Worm (Caenorhabditis elegans) whole organism, mixed stage, embryonic: ENCODE measurements around the gene scl-25.
A peak's percentile ranks its signal among the peaks of the same experiment; 100 is the strongest.

Experiments used
- M03D4.4 ChIP-seq: sonication (generic microtip); optimal IDR thresholded peaks from 2 replicates; lab custom pipeline; 2017; ENCODE audit warnings: mild to moderate bottlenecking, missing genetic modification characterization, missing compliant biosample characterization
- blmp-1 ChIP-seq: fragments of 150-350 bp; optimal IDR thresholded peaks from 2 replicates; lab custom pipeline; 2014; ENCODE audit warnings: missing biosample characterization, missing genetic modification characterization
- ceh-39 ChIP-seq: fragments of 150-350 bp; optimal IDR thresholded peaks from 2 replicates; lab custom pipeline; 2014; ENCODE audit warnings: missing biosample characterization, missing genetic modification characterization
- ceh-43 ChIP-seq: fragments of 200-800 bp; sonication (Bioruptor generic); optimal IDR thresholded peaks from 2 replicates; lab custom pipeline; 2018; ENCODE audit warnings: mild to moderate bottlenecking, missing genetic modification characterization, moderate library complexity, missing compliant biosample characterization
- ceh-83 ChIP-seq: fragments of 200-800 bp; sonication (Bioruptor generic); optimal IDR thresholded peaks from 2 replicates; lab custom pipeline; 2018; ENCODE audit warnings: mild to moderate bottlenecking, missing genetic modification characterization, missing compliant biosample characterization
- ces-1 ChIP-seq: fragments of 150-350 bp; optimal IDR thresholded peaks from 2 replicates; lab custom pipeline; 2014; ENCODE audit warnings: missing biosample characterization, missing genetic modification reagents, missing genetic modification characterization
- cnd-1 ChIP-seq: fragments of 200-800 bp; sonication (Bioruptor generic); optimal IDR thresholded peaks from 2 replicates; lab custom pipeline; 2018; ENCODE audit warnings: mild to moderate bottlenecking, missing genetic modification characterization, missing compliant biosample characterization
- drap-1 ChIP-seq: fragments of 200-800 bp; sonication (Bioruptor generic); optimal IDR thresholded peaks from 3 replicates; lab custom pipeline; 2018; ENCODE audit warnings: mild to moderate bottlenecking, missing genetic modification characterization, missing compliant biosample characterization
- elt-1 ChIP-seq: sonication (generic microtip); optimal IDR thresholded peaks from 2 replicates; lab custom pipeline; 2017; ENCODE audit warnings: missing genetic modification characterization, mild to moderate bottlenecking, missing compliant biosample characterization, antibody characterized with exemption, moderate library complexity, borderline replicate concordance; ENCODE audit not compliant: insufficient read depth
- elt-3 ChIP-seq: fragments of 150-350 bp; optimal IDR thresholded peaks from 2 replicates; lab custom pipeline; 2014; ENCODE audit warnings: missing biosample characterization, missing genetic modification characterization
- flh-1 ChIP-seq: fragments of 200-800 bp; sonication (Bioruptor generic); optimal IDR thresholded peaks from 2 replicates; lab custom pipeline; 2018; ENCODE audit warnings: mild to moderate bottlenecking, missing genetic modification characterization, moderate library complexity, missing compliant biosample characterization
- ham-2 ChIP-seq: fragments of 200-800 bp; sonication (Bioruptor generic); optimal IDR thresholded peaks from 2 replicates; lab custom pipeline; 2018; ENCODE audit warnings: mild to moderate bottlenecking, missing genetic modification characterization, missing compliant biosample characterization
- hlh-1 ChIP-seq: fragments of 150-350 bp; optimal IDR thresholded peaks from 2 replicates; lab custom pipeline; 2014; ENCODE audit warnings: missing biosample characterization, missing genetic modification reagents, missing genetic modification characterization
- lin-13 ChIP-seq: fragments of 150-350 bp; optimal IDR thresholded peaks from 2 replicates; lab custom pipeline; 2014; ENCODE audit warnings: missing biosample characterization, missing genetic modification characterization
- lin-32 ChIP-seq: fragments of 200-800 bp; sonication (Bioruptor generic); optimal IDR thresholded peaks from 2 replicates; lab custom pipeline; 2018; ENCODE audit warnings: mild to moderate bottlenecking, missing genetic modification characterization, missing compliant biosample characterization
- lsy-2 ChIP-seq: fragments of 150-350 bp; optimal IDR thresholded peaks from 2 replicates; lab custom pipeline; 2014; ENCODE audit warnings: missing biosample characterization, missing genetic modification characterization
- mab-5 ChIP-seq: fragments of 150-350 bp; optimal IDR thresholded peaks from 2 replicates; lab custom pipeline; 2014; ENCODE audit warnings: missing biosample characterization, missing genetic modification characterization
- mep-1 ChIP-seq: fragments of 150-350 bp; optimal IDR thresholded peaks from 2 replicates; lab custom pipeline; 2017; ENCODE audit warnings: missing biosample characterization, missing genetic modification reagents, missing genetic modification characterization, inconsistent platforms
- mls-2 ChIP-seq: sonication (generic microtip); optimal IDR thresholded peaks from 2 replicates; lab custom pipeline; 2016; ENCODE audit warnings: mild to moderate bottlenecking, missing genetic modification characterization, moderate library complexity, missing compliant biosample characterization
- nhr-12 ChIP-seq: fragments of 150-350 bp; optimal IDR thresholded peaks from 2 replicates; lab custom pipeline; 2014; ENCODE audit warnings: missing biosample characterization, missing genetic modification characterization
- nhr-2 ChIP-seq: fragments of 150-350 bp; optimal IDR thresholded peaks from 2 replicates; lab custom pipeline; 2014; ENCODE audit warnings: missing biosample characterization, missing genetic modification characterization
- nhr-237 ChIP-seq: fragments of 150-350 bp; optimal IDR thresholded peaks from 2 replicates; lab custom pipeline; 2014; ENCODE audit warnings: missing biosample characterization, missing genetic modification characterization
- nhr-28 ChIP-seq: fragments of 150-350 bp; optimal IDR thresholded peaks from 2 replicates; lab custom pipeline; 2014; ENCODE audit warnings: missing biosample characterization, missing genetic modification characterization
- nhr-76 ChIP-seq: sonication (generic microtip); optimal IDR thresholded peaks from 2 replicates; lab custom pipeline; 2017; ENCODE audit warnings: missing biosample characterization, missing genetic modification characterization
- pha-4 ChIP-seq: fragments of 150-350 bp; optimal IDR thresholded peaks from 2 replicates; lab custom pipeline; 2018; ENCODE audit warnings: missing biosample characterization, missing genetic modification reagents, missing genetic modification characterization
- sem-2 ChIP-seq: fragments of 200-800 bp; sonication (Bioruptor generic); optimal IDR thresholded peaks from 2 replicates; lab custom pipeline; 2018; ENCODE audit warnings: mild to moderate bottlenecking, missing genetic modification characterization, missing compliant biosample characterization
- snpc-4 ChIP-seq: fragments of 150-350 bp; optimal IDR thresholded peaks from 2 replicates; lab custom pipeline; 2014; ENCODE audit warnings: missing biosample characterization, missing genetic modification characterization
- sptf-1 ChIP-seq: sonication (generic microtip); optimal IDR thresholded peaks from 2 replicates; lab custom pipeline; 2017; ENCODE audit warnings: mild to moderate bottlenecking, missing genetic modification characterization, moderate library complexity, missing compliant biosample characterization
- tbx-8 ChIP-seq: fragments of 200-800 bp; sonication (Bioruptor generic); optimal IDR thresholded peaks from 2 replicates; lab custom pipeline; 2018; ENCODE audit warnings: mild to moderate bottlenecking, missing genetic modification characterization, moderate library complexity, missing compliant biosample characterization
- unc-39 ChIP-seq: fragments of 150-350 bp; optimal IDR thresholded peaks from 2 replicates; lab custom pipeline; 2014; ENCODE audit warnings: missing biosample characterization, missing genetic modification characterization
- unc-62 ChIP-seq: fragments of 150-350 bp; optimal IDR thresholded peaks from 2 replicates; lab custom pipeline; 2014; ENCODE audit warnings: missing biosample characterization, missing genetic modification reagents, missing genetic modification characterization
- zip-8 ChIP-seq: fragments of 150-350 bp; optimal IDR thresholded peaks from 2 replicates; lab custom pipeline; 2014; ENCODE audit warnings: missing biosample characterization, missing genetic modification characterization
- ztf-11 ChIP-seq: fragments of 150-350 bp; optimal IDR thresholded peaks from 2 replicates; lab custom pipeline; 2014; ENCODE audit warnings: missing biosample characterization, missing genetic modification characterization

scl-25 gene

DNA sequence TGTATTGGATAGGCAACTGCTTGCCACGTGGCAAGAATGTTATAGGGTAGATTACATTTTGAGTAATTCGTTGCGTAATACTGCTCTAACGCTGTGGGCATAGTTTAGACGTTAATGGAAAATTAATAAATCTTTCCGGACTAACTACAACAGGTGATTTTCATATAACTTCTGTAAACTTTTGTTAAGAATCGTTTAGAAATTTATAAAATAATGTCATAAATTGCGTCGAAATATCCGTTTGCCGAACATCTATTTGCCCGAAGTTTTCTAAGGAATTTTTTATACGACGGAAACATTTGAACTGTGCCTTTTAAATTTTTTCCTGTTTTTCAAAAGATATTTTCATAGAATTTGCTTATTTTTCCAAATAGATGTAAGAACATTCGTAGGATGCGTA, 630 bp downstream of the scl-25 start, which contains the start of gene srh-112:
Gene srh-112, minus strand, starts transcription at position 101 of the 400 bp plus-strand sequence.
- TF ChIP-seq sem-2 (GFP tag; lab: Kevin White, UChicago): no peak
- TF ChIP-seq flh-1 (GFP tag; lab: Kevin White, UChicago): no peak
- TF ChIP-seq hlh-1 (tag; lab: Kevin White, UChicago): no peak
- TF ChIP-seq unc-62: no peak
- no peak for TF ChIP-seq M03D4.4 (tag; lab: Kevin White, UChicago)
- no peak for TF ChIP-seq nhr-12 (tag; lab: Kevin White, UChicago)
- no peak for TF ChIP-seq pha-4 (tag; lab: Kevin White, UChicago)
- TF ChIP-seq elt-1 (tag; lab: Kevin White, UChicago): no peak
- TF ChIP-seq ham-2 (GFP tag; lab: Kevin White, UChicago): no peak
- no peak for TF ChIP-seq nhr-28 (tag; lab: Kevin White, UChicago)
- TF ChIP-seq lsy-2: no peak
- no peak for TF ChIP-seq elt-3 (tag; lab: Kevin White, UChicago)

DNA sequence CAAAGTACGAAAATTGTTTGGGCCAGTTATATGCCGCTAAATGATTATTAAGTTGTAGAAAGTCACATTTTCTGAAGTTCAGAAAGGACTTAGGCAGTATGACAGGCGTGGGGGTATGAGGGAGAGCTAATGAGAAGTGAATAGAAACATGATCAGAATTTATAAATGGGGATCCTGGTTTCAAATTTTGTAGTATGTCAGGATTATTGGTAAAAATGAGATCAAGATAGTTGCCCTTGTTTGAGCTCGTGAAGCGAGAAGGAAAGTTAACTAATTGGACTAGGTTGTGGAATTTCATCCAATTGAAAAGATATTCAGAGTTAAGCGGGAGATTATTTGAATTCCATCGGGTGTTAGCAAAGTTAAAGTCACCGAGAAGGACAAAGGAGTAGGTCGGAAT, 6.9 kb downstream of the scl-25 start:
- TF ChIP-seq M03D4.4 (tag; lab: Kevin White, UChicago): no peak
- no peak for TF ChIP-seq tbx-8 (GFP tag; lab: Kevin White, UChicago)
- TF ChIP-seq, all 35 proteins: peak for 0

DNA sequence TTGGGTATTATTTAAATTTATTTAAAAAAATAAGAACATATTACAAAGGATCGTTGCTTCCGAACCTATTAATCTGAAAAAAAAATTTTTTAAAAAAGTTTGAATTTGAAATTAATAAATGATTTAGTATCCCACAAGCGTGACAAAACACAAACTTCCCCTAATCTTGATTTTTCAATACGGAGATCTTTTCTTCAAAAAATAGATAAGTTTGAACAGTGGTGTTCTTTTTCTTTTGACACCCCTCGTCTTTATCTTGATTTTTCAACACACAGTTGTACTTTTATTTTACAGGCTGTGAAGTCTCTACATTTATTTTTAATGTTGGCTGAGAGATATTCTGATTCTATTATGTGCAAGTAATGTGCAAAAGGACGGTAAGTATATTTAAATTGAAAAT, 10.9 kb downstream of the scl-25 start, which contains the start of gene T19C9.10:
Gene T19C9.10, plus strand, starts transcription at position 248 of the 400 bp plus-strand sequence.
- TF ChIP-seq snpc-4 (tag; lab: Kevin White, UChicago): no peak
- no peak for TF ChIP-seq lin-13 (tag; lab: Kevin White, UChicago)
- no peak for TF ChIP-seq tbx-8 (GFP tag; lab: Kevin White, UChicago)
- peak; percentile 61 for TF ChIP-seq elt-1 (tag; lab: Kevin White, UChicago)
- no peak for TF ChIP-seq ceh-83 (GFP tag; lab: Kevin White, UChicago)
- TF ChIP-seq blmp-1 (tag; lab: Kevin White, UChicago): no peak

DNA sequence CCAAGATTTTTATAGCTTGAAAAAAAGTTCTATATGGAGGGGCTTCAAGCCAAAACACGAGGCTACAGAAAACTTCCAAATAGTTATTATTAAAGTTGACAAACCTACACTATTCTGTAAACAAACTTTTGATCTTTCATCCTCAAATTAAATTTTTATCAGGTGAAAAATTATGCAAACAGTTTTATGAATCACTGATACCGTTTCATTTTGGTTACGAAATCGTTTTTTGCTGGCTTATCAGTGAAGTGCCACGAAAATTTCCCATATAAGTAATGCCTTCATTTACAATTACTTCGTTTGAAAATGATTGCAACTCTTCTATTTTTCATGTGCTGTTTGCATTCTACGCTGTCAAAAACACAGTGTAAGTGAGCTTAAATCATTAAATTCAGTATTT, 13.3 kb downstream of the scl-25 start, which contains the start of gene T19C9.8:
Gene T19C9.8, plus strand, starts transcription at position 299 of the 400 bp plus-strand sequence.
- no peak for TF ChIP-seq lin-13 (tag; lab: Kevin White, UChicago)
- TF ChIP-seq mep-1: no peak
- TF ChIP-seq ceh-43 (GFP tag; lab: Kevin White, UChicago): no peak
- no peak for TF ChIP-seq tbx-8 (GFP tag; lab: Kevin White, UChicago)
- TF ChIP-seq zip-8 (tag; lab: Kevin White, UChicago): no peak
- no peak for TF ChIP-seq nhr-237 (tag; lab: Kevin White, UChicago)
- no peak for TF ChIP-seq nhr-12 (tag; lab: Kevin White, UChicago)
- TF ChIP-seq drap-1 (GFP tag; lab: Kevin White, UChicago): no peak
- no peak for TF ChIP-seq blmp-1 (tag; lab: Kevin White, UChicago)
- TF ChIP-seq snpc-4 (tag; lab: Kevin White, UChicago): no peak
- TF ChIP-seq nhr-76 (tag; lab: Kevin White, UChicago): no peak
- TF ChIP-seq, all 35 proteins: peak for 0

DNA sequence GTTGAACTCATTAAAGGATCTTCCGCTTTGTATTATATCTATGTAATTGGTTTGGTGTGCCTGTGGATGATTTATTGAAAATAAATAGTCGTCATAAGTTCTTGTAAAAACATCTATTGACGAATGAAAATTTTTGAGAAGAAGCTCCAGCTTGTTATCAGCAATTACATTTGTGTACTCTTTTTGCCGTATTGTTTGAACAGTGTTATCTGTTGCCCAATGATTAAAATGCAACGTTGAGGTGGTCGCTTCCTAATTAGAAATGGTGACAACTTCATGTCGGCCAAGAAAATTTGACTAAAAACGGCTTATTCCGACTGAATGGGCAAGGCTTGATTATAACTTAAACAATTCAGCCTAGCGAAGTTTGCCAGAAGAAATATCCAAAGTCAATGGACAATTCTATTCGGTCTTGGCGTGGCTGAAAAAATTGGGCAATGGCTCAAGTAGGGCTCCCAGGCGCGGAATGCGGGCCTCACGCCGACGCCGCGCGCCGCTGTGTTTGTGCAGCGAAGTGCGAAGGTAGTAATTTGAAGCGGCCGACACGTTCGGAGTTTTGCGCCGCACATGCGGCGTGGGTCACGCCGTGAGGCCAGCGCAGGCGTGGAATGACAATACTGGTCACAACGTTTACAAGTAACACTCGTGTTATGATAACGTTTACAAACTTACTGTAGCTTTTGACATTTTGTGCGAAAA, 15.2 kb downstream of the scl-25 start:
- TF ChIP-seq ceh-83 (GFP tag; lab: Kevin White, UChicago): no peak
- no peak for TF ChIP-seq mab-5
- no peak for TF ChIP-seq ham-2 (GFP tag; lab: Kevin White, UChicago)
- TF ChIP-seq ces-1 (GFP tag; lab: Kevin White, UChicago): no peak
- no peak for TF ChIP-seq nhr-12 (tag; lab: Kevin White, UChicago)
- no peak for TF ChIP-seq nhr-76 (tag; lab: Kevin White, UChicago)
- no peak for TF ChIP-seq mls-2 (tag; lab: Kevin White, UChicago)
- TF ChIP-seq M03D4.4 (tag; lab: Kevin White, UChicago): no peak
- no peak for TF ChIP-seq drap-1 (GFP tag; lab: Kevin White, UChicago)

DNA sequence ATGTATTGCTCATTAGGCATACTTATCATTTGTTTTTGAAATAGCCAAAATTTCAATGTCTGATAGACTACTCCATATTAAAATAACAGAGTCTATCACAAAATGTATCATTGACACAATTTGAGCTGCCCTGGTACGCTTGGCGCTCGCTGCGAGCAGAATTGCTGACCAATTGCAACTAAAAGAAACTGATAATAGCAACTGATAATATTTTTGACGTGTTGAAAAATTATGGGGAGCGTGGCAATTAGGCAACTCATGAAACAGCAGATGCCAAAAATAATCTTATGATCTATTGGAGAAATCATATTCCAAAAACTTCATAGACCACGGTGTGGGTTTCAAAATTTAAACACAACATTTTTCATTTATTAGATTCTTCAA, 15.8 kb downstream of the scl-25 start:
- TF ChIP-seq nhr-28 (tag; lab: Kevin White, UChicago) (no peak), blmp-1 (tag; lab: Kevin White, UChicago) (no peak), ceh-83 (GFP tag; lab: Kevin White, UChicago) (no peak), sptf-1 (tag; lab: Kevin White, UChicago) (no peak), cnd-1 (tag; lab: Kevin White, UChicago) (no peak), sem-2 (GFP tag; lab: Kevin White, UChicago) (no peak), ceh-39 (tag; lab: Kevin White, UChicago) (no peak), nhr-2 (tag; lab: Kevin White, UChicago) (no peak), nhr-76 (tag; lab: Kevin White, UChicago) (no peak), ztf-11 (tag; lab: Kevin White, UChicago) (no peak), hlh-1 (tag; lab: Kevin White, UChicago) (no peak), flh-1 (GFP tag; lab: Kevin White, UChicago) (no peak), lin-32 (GFP tag; lab: Kevin White, UChicago) (no peak), unc-39 (tag; lab: Kevin White, UChicago) (no peak), elt-1 (tag; lab: Kevin White, UChicago) (no peak), lin-13 (tag; lab: Kevin White, UChicago) (no peak), unc-62 (no peak), tbx-8 (GFP tag; lab: Kevin White, UChicago) (no peak), ces-1 (GFP tag; lab: Kevin White, UChicago) (no peak), nhr-237 (tag; lab: Kevin White, UChicago) (no peak)
